Fruit fly (Drosophila melanogaster) whole organism, adult: Measurements from ENCODE around the gene Vps39.

Source experiments
- CG11617 ChIP-seq: fragments of 200-800 bp; sonication (Bioruptor generic); optimal IDR thresholded peaks from 2 replicates; lab custom pipeline; 2017; ENCODE audit warnings: mild to moderate bottlenecking, missing biosample characterization, missing genetic modification reagents, missing genetic modification characterization
- CG12768 ChIP-seq: fragments of 200-800 bp; sonication (Bioruptor generic); optimal IDR thresholded peaks from 2 replicates; lab custom pipeline; 2017; ENCODE audit warnings: missing biosample characterization, missing genetic modification characterization, mild to moderate bottlenecking, moderate library complexity, missing genetic modification reagents
- CG14711 ChIP-seq: fragments of 200-800 bp; sonication (Bioruptor generic); optimal IDR thresholded peaks from 2 replicates; lab custom pipeline; 2018; ENCODE audit warnings: missing biosample characterization, mild to moderate bottlenecking, missing genetic modification characterization, moderate library complexity
- CG1620 ChIP-seq: fragments of 200-800 bp; sonication (Bioruptor generic); optimal IDR thresholded peaks from 2 replicates; lab custom pipeline; 2016; ENCODE audit warnings: missing biosample characterization, missing genetic modification characterization
- CG33017 ChIP-seq: fragments of 200-800 bp; sonication (Bioruptor generic); optimal IDR thresholded peaks from 2 replicates; lab custom pipeline; 2018; ENCODE audit warnings: missing biosample characterization, mild to moderate bottlenecking, missing genetic modification characterization, moderate library complexity
- CG5204 ChIP-seq: fragments of 200-800 bp; sonication (Bioruptor generic); optimal IDR thresholded peaks from 2 replicates; lab custom pipeline; 2016; ENCODE audit warnings: missing biosample characterization, missing genetic modification characterization
- CG7045 ChIP-seq: fragments of 200-800 bp; sonication (Bioruptor generic); optimal IDR thresholded peaks from 2 replicates; lab custom pipeline; 2017; ENCODE audit warnings: missing biosample characterization, mild to moderate bottlenecking, missing genetic modification characterization
- CG7101 ChIP-seq: fragments of 200-800 bp; sonication (Bioruptor generic); optimal IDR thresholded peaks from 2 replicates; lab custom pipeline; 2018; ENCODE audit warnings: missing biosample characterization, mild to moderate bottlenecking, missing genetic modification characterization, moderate library complexity
- Clk ChIP-seq: fragments of 200-800 bp; sonication (Bioruptor generic); optimal IDR thresholded peaks from 2 replicates; lab custom pipeline; 2017; ENCODE audit warnings: missing biosample characterization, missing genetic modification characterization
- Crg-1 ChIP-seq: fragments of 200-800 bp; sonication (Bioruptor generic); optimal IDR thresholded peaks from 2 replicates; lab custom pipeline; 2016; ENCODE audit warnings: missing biosample characterization, missing genetic modification characterization
- Hr96 ChIP-seq: fragments of 200-800 bp; sonication (Bioruptor generic); optimal IDR thresholded peaks from 2 replicates; lab custom pipeline; 2016; ENCODE audit warnings: missing biosample characterization, missing genetic modification characterization
- Mnt ChIP-seq: fragments of 200-800 bp; sonication (Bioruptor generic); optimal IDR thresholded peaks from 2 replicates; lab custom pipeline; 2016; ENCODE audit warnings: missing biosample characterization, mild to moderate bottlenecking, missing genetic modification characterization
- bab1 ChIP-seq: fragments of 200-800 bp; sonication (Bioruptor generic); optimal IDR thresholded peaks from 3 replicates; lab custom pipeline; 2019; ENCODE audit warnings: missing biosample characterization, mild to moderate bottlenecking, missing genetic modification characterization, moderate library complexity
- cic ChIP-seq: fragments of 200-800 bp; sonication (Bioruptor generic); optimal IDR thresholded peaks from 2 replicates; lab custom pipeline; 2017; ENCODE audit warnings: missing biosample characterization, mild to moderate bottlenecking, missing genetic modification characterization, moderate library complexity
- cnc ChIP-seq, 2 experiments: fragments of >200 bp; optimal IDR thresholded peaks; 2 replicates each; lab custom pipeline; 2017
- kay ChIP-seq: fragments of 200-800 bp; sonication (Bioruptor generic); peaks from one replicate; lab custom pipeline; 2016; ENCODE audit warnings: missing biosample characterization, missing genetic modification characterization, borderline replicate concordance
- ovo ChIP-seq: fragments of 200-800 bp; sonication (Bioruptor generic); optimal IDR thresholded peaks from 2 replicates; lab custom pipeline; 2016; ENCODE audit warnings: missing biosample characterization, missing genetic modification characterization
- pad ChIP-seq: fragments of 200-800 bp; sonication (Bioruptor generic); optimal IDR thresholded peaks from 3 replicates; lab custom pipeline; 2017; ENCODE audit warnings: missing biosample characterization, missing genetic modification characterization, mild to moderate bottlenecking, moderate library complexity, missing genetic modification reagents
- tj ChIP-seq: fragments of 200-800 bp; sonication (Bioruptor generic); optimal IDR thresholded peaks from 3 replicates; lab custom pipeline; 2017; ENCODE audit warnings: missing biosample characterization, mild to moderate bottlenecking, missing genetic modification characterization, moderate library complexity
- toe ChIP-seq: fragments of 200-800 bp; sonication (Bioruptor generic); optimal IDR thresholded peaks from 2 replicates; lab custom pipeline; 2016; ENCODE audit warnings: missing biosample characterization, missing genetic modification characterization

Vps39 gene

DNA sequence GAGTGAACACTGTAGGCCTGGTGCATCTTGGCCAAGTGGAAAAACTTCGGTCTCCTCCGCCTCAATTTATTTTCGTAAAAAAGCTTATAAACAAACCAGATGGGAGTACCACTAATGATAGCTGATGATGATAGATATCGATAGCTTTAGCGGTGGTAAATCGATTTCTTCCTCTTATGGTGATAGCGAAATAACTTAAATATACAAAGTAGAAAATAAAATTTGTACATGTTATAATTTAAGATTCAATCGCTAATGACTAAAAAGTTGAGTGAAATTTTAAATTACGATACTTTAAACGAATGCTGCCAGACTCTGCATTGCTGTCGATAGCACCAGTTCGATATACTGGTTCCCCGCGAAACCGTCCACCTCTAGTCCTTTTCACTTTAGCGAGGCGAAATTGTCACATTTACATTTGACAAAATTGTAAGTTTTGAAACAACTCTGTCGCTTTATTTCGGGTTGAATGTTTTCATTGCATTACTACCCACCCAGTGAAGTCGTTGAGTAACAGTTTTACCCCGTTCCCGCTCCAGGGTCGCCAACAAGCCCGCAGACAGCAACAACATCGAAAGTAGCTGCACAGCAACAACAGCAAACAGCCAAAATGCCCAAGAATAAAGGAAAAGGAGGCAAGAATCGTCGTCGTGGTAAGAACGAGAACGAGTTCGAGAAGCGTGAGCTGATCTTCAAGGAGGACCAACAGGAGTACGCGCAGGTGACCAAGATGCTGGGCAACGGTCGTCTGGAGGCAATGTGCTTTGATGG, at the start of gene Vps39, which contains the start of gene eIF1A:
Vps39 (minus strand) TSS at position 119 of the 771 bp plus-strand sequence.
eIF1A (plus strand) TSS at position 338 of the 771 bp plus-strand sequence.
- peak; percentile 47 for TF ChIP-seq CG14711 (tag; lab: Kevin White, UChicago)
- TF ChIP-seq CG11617 (GFP tag; lab: Kevin White, UChicago), result peak; percentile 6
- TF ChIP-seq CG5204 (GFP tag; lab: Kevin White, UChicago), result no peak
- TF ChIP-seq tj, result peak; percentile 14
- TF ChIP-seq bab1, result no peak
- TF ChIP-seq CG7101 (tag; lab: Kevin White, UChicago), result peak; percentile 33
- peak; percentile 5 for TF ChIP-seq cic
- TF ChIP-seq toe, result no peak
- TF ChIP-seq pad, result peak; percentile 13
- TF ChIP-seq CG1620 (GFP tag; lab: Kevin White, UChicago), result peak; percentile 66
- peak; percentile 33 for TF ChIP-seq Clk (GFP tag; lab: Kevin White, UChicago)
- TF ChIP-seq ovo (GFP tag; lab: Kevin White, UChicago), result peak; percentile 41
- TF ChIP-seq kay (GFP tag; lab: Kevin White, UChicago), result no peak
- peak; percentile 55 for TF ChIP-seq Crg-1 (GFP tag; lab: Kevin White, UChicago)
- peak; percentile 67 for TF ChIP-seq Hr96 (GFP tag; lab: Kevin White, UChicago)
- peak; percentile 33 for TF ChIP-seq CG7045 (GFP tag; lab: Kevin White, UChicago)
- TF ChIP-seq Mnt, result peak; percentile 66
- TF ChIP-seq CG33017 (tag; lab: Kevin White, UChicago), result peak; percentile 53
- TF ChIP-seq CG12768 (GFP tag; lab: Kevin White, UChicago), result peak; percentile 12
- TF ChIP-seq cnc (optimal IDR thresholded peaks at IDR 0.05; lab: Kevin White, UChicago), result no peak

DNA sequence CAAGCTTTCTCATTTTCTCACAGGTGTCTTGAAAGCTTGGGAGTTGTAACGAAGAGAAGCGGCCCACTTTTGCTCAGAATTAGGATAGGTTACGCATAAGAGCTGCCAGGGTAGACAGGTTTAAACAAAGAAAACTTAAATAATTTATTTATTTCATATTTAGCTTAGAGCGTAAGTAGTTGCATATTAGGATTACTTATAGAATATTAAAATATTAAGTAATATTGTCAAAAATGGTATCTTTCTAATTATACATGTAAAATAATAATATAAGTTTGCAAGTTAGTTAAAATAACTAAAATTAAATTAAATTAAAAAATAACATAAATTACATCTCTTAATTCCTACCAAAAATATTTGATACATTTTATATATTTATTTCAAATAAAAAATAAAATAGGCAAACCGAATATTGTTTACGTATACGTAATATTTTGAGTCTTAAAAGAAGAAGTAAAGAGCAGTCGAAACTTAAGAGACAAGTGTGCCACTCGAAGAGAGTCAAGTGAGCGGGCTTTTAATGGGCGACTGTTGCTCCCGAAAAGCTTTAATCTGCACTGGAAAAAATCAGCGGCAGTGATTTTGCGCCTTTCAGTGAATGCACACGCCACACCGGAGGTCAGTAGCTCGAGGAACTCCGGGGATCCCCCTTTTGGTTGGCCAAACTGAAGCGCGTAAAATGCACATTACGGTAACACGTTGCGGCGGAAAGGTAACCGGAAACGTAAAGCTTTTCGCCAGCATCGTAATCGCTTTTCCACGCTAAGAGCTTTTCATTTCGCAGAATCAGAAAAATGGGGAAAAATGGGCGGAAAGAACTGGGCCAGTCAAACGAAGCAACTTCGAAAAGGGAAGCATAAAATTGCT, 40.8 kb upstream of the Vps39 start:
- TF ChIP-seq CG7045 (GFP tag; lab: Kevin White, UChicago), result peak; percentile 13
- TF ChIP-seq pad, result no peak
- no peak for TF ChIP-seq toe
- TF ChIP-seq CG7101 (tag; lab: Kevin White, UChicago), result peak; percentile 46
- TF ChIP-seq CG11617 (GFP tag; lab: Kevin White, UChicago), result no peak
- TF ChIP-seq tj, result no peak
- no peak for TF ChIP-seq Mnt
- no peak for TF ChIP-seq Crg-1 (GFP tag; lab: Kevin White, UChicago)
- no peak for TF ChIP-seq kay (GFP tag; lab: Kevin White, UChicago)
- TF ChIP-seq cnc (optimal IDR thresholded peaks at IDR 0.05; lab: Kevin White, UChicago), result no peak
- TF ChIP-seq bab1, result no peak
- peak; percentile 1 for TF ChIP-seq Hr96 (GFP tag; lab: Kevin White, UChicago)
- peak; percentile 2 for TF ChIP-seq cic
- no peak for TF ChIP-seq ovo (GFP tag; lab: Kevin White, UChicago)
- TF ChIP-seq CG14711 (tag; lab: Kevin White, UChicago), result peak; percentile 70
- TF ChIP-seq CG12768 (GFP tag; lab: Kevin White, UChicago), result peak; percentile 31
- TF ChIP-seq CG33017 (tag; lab: Kevin White, UChicago), result peak; percentile 84
- TF ChIP-seq CG1620 (GFP tag; lab: Kevin White, UChicago), result no peak
- TF ChIP-seq Clk (GFP tag; lab: Kevin White, UChicago), result no peak
- TF ChIP-seq CG5204 (GFP tag; lab: Kevin White, UChicago), result peak; percentile 18

DNA sequence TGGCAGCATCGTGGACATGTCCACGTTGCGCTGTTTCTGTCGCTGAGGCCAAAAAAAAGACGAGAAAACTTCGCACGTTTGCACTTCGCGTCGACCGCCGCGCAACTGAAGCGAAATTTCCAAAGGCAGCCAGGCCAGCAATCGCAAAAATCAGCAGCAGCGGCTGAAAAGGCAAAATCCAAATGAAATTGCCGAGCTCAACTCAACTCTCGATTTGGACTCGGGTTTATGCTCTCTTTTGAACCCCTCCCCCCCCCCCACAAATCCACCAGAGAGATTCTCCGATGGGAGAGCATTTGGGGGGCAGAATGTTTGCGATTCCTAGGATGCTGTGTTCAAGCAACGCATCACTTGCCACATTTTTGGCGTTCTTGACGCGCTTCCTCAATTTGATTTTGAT, 40.1 kb upstream of the Vps39 start, which contains the start of gene PKD:
PKD (minus strand) TSS at position 88 of the 400 bp plus-strand sequence.
- TF ChIP-seq kay (GFP tag; lab: Kevin White, UChicago), result no peak
- TF ChIP-seq Mnt, result peak; percentile 28
- TF ChIP-seq Hr96 (GFP tag; lab: Kevin White, UChicago), result no peak
- no peak for TF ChIP-seq CG7101 (tag; lab: Kevin White, UChicago)
- no peak for TF ChIP-seq cnc (optimal IDR thresholded peaks at IDR 0.05; lab: Kevin White, UChicago)
- no peak for TF ChIP-seq CG1620 (GFP tag; lab: Kevin White, UChicago)

DNA sequence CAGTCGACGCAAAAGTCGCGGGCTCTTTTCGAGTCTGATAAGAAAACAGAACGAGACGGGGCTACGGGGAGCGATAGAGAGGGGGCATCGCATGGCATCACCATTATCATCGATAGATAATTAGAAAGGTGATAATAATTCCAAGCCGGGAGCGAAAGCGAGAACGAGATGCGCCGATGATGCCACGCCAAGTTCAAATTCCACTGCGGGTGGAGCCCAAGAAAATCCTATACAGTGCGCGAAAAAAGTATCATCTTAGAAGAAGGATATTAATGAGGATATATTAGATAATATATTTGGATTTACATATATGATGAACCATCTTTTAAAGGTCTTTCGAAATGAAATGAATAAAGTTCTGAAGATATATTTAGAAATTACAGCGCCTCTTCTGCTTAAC, 38.5 kb upstream of the Vps39 start:
- TF ChIP-seq bab1 (no peak), kay (GFP tag; lab: Kevin White, UChicago) (peak; percentile 84), CG7101 (tag; lab: Kevin White, UChicago) (no peak), toe (no peak), cic (no peak), CG11617 (GFP tag; lab: Kevin White, UChicago) (no peak), tj (no peak)

DNA sequence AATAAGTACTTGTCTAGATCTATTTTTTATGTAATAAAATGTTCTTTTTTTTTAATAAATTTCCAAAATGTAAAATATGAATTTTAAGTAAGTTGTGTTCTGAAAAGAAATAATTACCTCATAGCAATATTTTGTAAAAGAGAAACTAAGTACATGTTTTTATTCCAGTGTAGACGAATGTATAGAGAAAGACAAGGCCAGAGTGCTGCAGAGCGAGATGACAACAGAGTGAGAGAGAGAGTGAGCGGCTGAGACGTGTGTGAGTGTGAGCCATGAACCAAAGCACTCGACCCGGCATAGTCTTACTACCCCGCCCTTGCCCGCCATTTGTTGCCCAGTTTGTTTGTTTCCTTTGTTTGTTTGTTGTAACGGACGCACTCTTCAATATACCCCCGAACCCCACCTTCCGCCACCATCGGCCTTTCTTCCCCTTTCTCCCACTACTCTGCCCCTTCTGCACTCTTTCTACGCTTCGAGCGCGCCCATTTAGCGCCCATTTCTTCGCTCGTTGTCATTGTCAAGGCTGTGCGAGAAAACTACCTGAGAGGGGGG, 37.2 kb upstream of the Vps39 start:
- TF ChIP-seq CG7101 (tag; lab: Kevin White, UChicago) (peak; percentile 59), CG33017 (tag; lab: Kevin White, UChicago) (peak; percentile 74), CG14711 (tag; lab: Kevin White, UChicago) (no peak), pad (peak; percentile 32), Hr96 (GFP tag; lab: Kevin White, UChicago) (no peak), cic (peak; percentile 36), CG11617 (GFP tag; lab: Kevin White, UChicago) (peak; percentile 44), Crg-1 (GFP tag; lab: Kevin White, UChicago) (no peak), ovo (GFP tag; lab: Kevin White, UChicago) (peak; percentile 59), CG1620 (GFP tag; lab: Kevin White, UChicago) (no peak), Clk (GFP tag; lab: Kevin White, UChicago) (peak; percentile 42), CG12768 (GFP tag; lab: Kevin White, UChicago) (peak; percentile 26), Mnt (no peak), CG7045 (GFP tag; lab: Kevin White, UChicago) (no peak)
